Fruit fly (Drosophila melanogaster) whole organism, embryonic: Measurements from ENCODE around the gene ab.

Experiments
- Abd-B ChIP-seq: fragments of 200-800 bp; sonication (Bioruptor generic); optimal IDR thresholded peaks from 2 replicates; lab custom pipeline; 2018; ENCODE audit warnings: missing biosample characterization, mild to moderate bottlenecking, missing genetic modification characterization, moderate library complexity
- CG11504 ChIP-seq: fragments of 200-800 bp; sonication (Bioruptor generic); optimal IDR thresholded peaks from 3 replicates; lab custom pipeline; 2019; ENCODE audit warnings: missing biosample characterization, mild to moderate bottlenecking, missing genetic modification characterization, moderate library complexity
- CG13775 ChIP-seq: fragments of 200-800 bp; sonication (Bioruptor generic); optimal IDR thresholded peaks from 3 replicates; lab custom pipeline; 2017; ENCODE audit warnings: missing biosample characterization, mild to moderate bottlenecking, missing genetic modification characterization
- CG14710 ChIP-seq: fragments of 200-800 bp; sonication (Bioruptor generic); optimal IDR thresholded peaks from 3 replicates; lab custom pipeline; 2019; ENCODE audit warnings: missing biosample characterization, mild to moderate bottlenecking, missing genetic modification characterization, moderate library complexity
- CG15479 ChIP-seq: fragments of 200-800 bp; sonication (Bioruptor generic); optimal IDR thresholded peaks from 3 replicates; lab custom pipeline; 2019; ENCODE audit warnings: missing biosample characterization, mild to moderate bottlenecking, missing genetic modification characterization, moderate library complexity
- CG16779 ChIP-seq: fragments of 200-800 bp; sonication (Bioruptor generic); IDR thresholded peaks from 2 replicates; pipeline ENCODE4 v1.3.6; 2022; ENCODE audit warnings: missing biosample characterization, missing genetic modification characterization
- CG17328 ChIP-seq: fragments of 200-800 bp; sonication (Bioruptor generic); IDR thresholded peaks from 2 replicates; pipeline ENCODE4 v1.3.6; 2022; ENCODE audit warnings: missing biosample characterization, missing genetic modification characterization
- CG18599 ChIP-seq: fragments of 200-800 bp; sonication (Bioruptor generic); optimal IDR thresholded peaks from 3 replicates; lab custom pipeline; 2017; ENCODE audit warnings: missing biosample characterization, missing genetic modification characterization, mild to moderate bottlenecking, moderate library complexity, missing genetic modification reagents
- CG30403 ChIP-seq: fragments of 200-800 bp; sonication (Bioruptor generic); optimal IDR thresholded peaks from 3 replicates; lab custom pipeline; 2016; ENCODE audit warnings: missing biosample characterization, missing genetic modification characterization
- CG4282 ChIP-seq: fragments of 200-800 bp; sonication (Bioruptor generic); optimal IDR thresholded peaks from 2 replicates; lab custom pipeline; 2016; ENCODE audit warnings: missing biosample characterization, missing genetic modification characterization
- CG4328 ChIP-seq: fragments of 200-800 bp; sonication (Bioruptor generic); optimal IDR thresholded peaks from 3 replicates; lab custom pipeline; 2017; ENCODE audit warnings: missing biosample characterization, missing genetic modification reagents, missing genetic modification characterization
- CG4617 ChIP-seq: fragments of 200-800 bp; sonication (Bioruptor generic); optimal IDR thresholded peaks from 3 replicates; lab custom pipeline; 2016; ENCODE audit warnings: missing biosample characterization, missing genetic modification characterization, borderline replicate concordance
- CG6654 ChIP-seq: fragments of 200-800 bp; sonication (Bioruptor generic); optimal IDR thresholded peaks from 2 replicates; lab custom pipeline; 2017; ENCODE audit warnings: missing biosample characterization, mild to moderate bottlenecking, missing genetic modification characterization
- CTCF ChIP-seq: fragments of 200-800 bp; sonication (Bioruptor generic); optimal IDR thresholded peaks from 2 replicates; lab custom pipeline; 2017; ENCODE audit warnings: missing biosample characterization, mild to moderate bottlenecking, missing genetic modification characterization, moderate library complexity
- Dip3 ChIP-seq: fragments of 200-800 bp; sonication (Bioruptor generic); optimal IDR thresholded peaks from 3 replicates; lab custom pipeline; 2016; ENCODE audit warnings: missing biosample characterization, missing genetic modification characterization
- E2f2 ChIP-seq: fragments of 200-800 bp; sonication (Bioruptor generic); IDR thresholded peaks from 2 replicates; pipeline ENCODE4 v1.3.6; 2022; ENCODE audit warnings: missing biosample characterization, missing genetic modification characterization
- H15 ChIP-seq: fragments of 200-800 bp; sonication (Bioruptor generic); IDR thresholded peaks from 3 replicates; pipeline ENCODE4 v1.3.6; 2022; ENCODE audit warnings: missing biosample characterization, missing genetic modification characterization
- Hr78 ChIP-seq, 2 experiments: fragments of 200-800 bp in 1 of 2; fragments of >200 bp in 1 of 2; sonication (Bioruptor generic) in 1 of 2; optimal IDR thresholded peaks; 2 replicates each; lab custom pipeline; 2017 to 2019; ENCODE audit warnings: missing biosample characterization in 2 of 2, missing genetic modification characterization in 2 of 2, mild to moderate bottlenecking in 1 of 2, moderate library complexity in 1 of 2
- Lhr ChIP-seq: fragments of 200-800 bp; sonication (Bioruptor generic); optimal IDR thresholded peaks from 3 replicates; lab custom pipeline; 2017; ENCODE audit warnings: mild to moderate bottlenecking, missing biosample characterization, missing genetic modification reagents, missing genetic modification characterization
- MESR4 ChIP-seq: fragments of 200-800 bp; sonication (Bioruptor generic); optimal IDR thresholded peaks from 2 replicates; lab custom pipeline; 2018; ENCODE audit warnings: missing biosample characterization, mild to moderate bottlenecking, missing genetic modification characterization, moderate library complexity
- Mad ChIP-seq: fragments of 200-800 bp; sonication (Bioruptor generic); optimal IDR thresholded peaks from 2 replicates; lab custom pipeline; 2016; ENCODE audit warnings: missing biosample characterization, missing genetic modification characterization
- NC2α ChIP-seq: fragments of 200-800 bp; sonication (Bioruptor generic); optimal IDR thresholded peaks from 2 replicates; lab custom pipeline; 2016; ENCODE audit warnings: missing biosample characterization, missing genetic modification characterization
- Oli ChIP-seq: fragments of 200-800 bp; sonication (Bioruptor generic); optimal IDR thresholded peaks from 2 replicates; lab custom pipeline; 2018; ENCODE audit warnings: missing biosample characterization, mild to moderate bottlenecking, missing genetic modification characterization, moderate library complexity
- Side ChIP-seq: fragments of 200-800 bp; sonication (Bioruptor generic); optimal IDR thresholded peaks from 2 replicates; lab custom pipeline; 2016; ENCODE audit warnings: missing biosample characterization, missing genetic modification characterization
- caup ChIP-seq: fragments of 200-800 bp; sonication (Bioruptor generic); optimal IDR thresholded peaks from 3 replicates; lab custom pipeline; 2017; ENCODE audit warnings: missing biosample characterization, mild to moderate bottlenecking, missing genetic modification characterization, moderate library complexity; ENCODE audit not compliant: severe bottlenecking
- dmrt11E ChIP-seq: fragments of 200-800 bp; sonication (Bioruptor generic); optimal IDR thresholded peaks from 3 replicates; lab custom pipeline; 2018; ENCODE audit warnings: missing biosample characterization, mild to moderate bottlenecking, missing genetic modification characterization, moderate library complexity
- en ChIP-seq: fragments of 200-800 bp; sonication (Bioruptor generic); optimal IDR thresholded peaks from 2 replicates; lab custom pipeline; 2016; ENCODE audit warnings: missing biosample characterization, missing genetic modification characterization
- fd64A ChIP-seq: fragments of 200-800 bp; sonication (Bioruptor generic); optimal IDR thresholded peaks from 3 replicates; lab custom pipeline; 2018; ENCODE audit warnings: missing biosample characterization, mild to moderate bottlenecking, missing genetic modification characterization
- gem ChIP-seq: fragments of 200-800 bp; sonication (Bioruptor generic); optimal IDR thresholded peaks from 2 replicates; lab custom pipeline; 2019; ENCODE audit warnings: missing biosample characterization, mild to moderate bottlenecking, missing genetic modification characterization, moderate library complexity
- gfzf ChIP-seq: fragments of 200-800 bp; sonication (Bioruptor generic); optimal IDR thresholded peaks from 2 replicates; lab custom pipeline; 2016; ENCODE audit warnings: missing biosample characterization, mild to moderate bottlenecking, missing genetic modification characterization, moderate library complexity
- lbe ChIP-seq: fragments of 200-800 bp; sonication (Bioruptor generic); optimal IDR thresholded peaks from 2 replicates; lab custom pipeline; 2016; ENCODE audit warnings: missing biosample characterization, mild to moderate bottlenecking, missing genetic modification characterization
- mirr ChIP-seq: fragments of 200-800 bp; sonication (Bioruptor generic); optimal IDR thresholded peaks from 3 replicates; lab custom pipeline; 2018; ENCODE audit warnings: missing biosample characterization, mild to moderate bottlenecking, missing genetic modification characterization
- nerfin-1 ChIP-seq: fragments of 200-800 bp; sonication (Bioruptor generic); optimal IDR thresholded peaks from 3 replicates; lab custom pipeline; 2019; ENCODE audit warnings: missing biosample characterization, mild to moderate bottlenecking, missing genetic modification characterization, moderate library complexity
- nom ChIP-seq: fragments of 200-800 bp; sonication (Bioruptor generic); optimal IDR thresholded peaks from 2 replicates; lab custom pipeline; 2017; ENCODE audit warnings: missing biosample characterization, missing genetic modification characterization, mild to moderate bottlenecking, moderate library complexity, missing genetic modification reagents
- pb ChIP-seq: fragments of 200-800 bp; sonication (Bioruptor generic); optimal IDR thresholded peaks from 3 replicates; lab custom pipeline; 2016; ENCODE audit warnings: missing biosample characterization, missing genetic modification characterization
- phol ChIP-seq: fragments of 200-800 bp; sonication (Bioruptor generic); optimal IDR thresholded peaks from 3 replicates; lab custom pipeline; 2018; ENCODE audit warnings: missing biosample characterization, mild to moderate bottlenecking, missing genetic modification characterization, moderate library complexity
- pita ChIP-seq: fragments of 200-800 bp; sonication (Bioruptor generic); optimal IDR thresholded peaks from 2 replicates; lab custom pipeline; 2017; ENCODE audit warnings: missing biosample characterization, mild to moderate bottlenecking, missing genetic modification characterization
- schlank ChIP-seq: fragments of 200-800 bp; sonication (Bioruptor generic); optimal IDR thresholded peaks from 2 replicates; lab custom pipeline; 2018; ENCODE audit warnings: missing biosample characterization, mild to moderate bottlenecking, missing genetic modification characterization
- sens ChIP-seq: fragments of 200-800 bp; sonication (Bioruptor generic); peaks from one replicate; lab custom pipeline; 2016; ENCODE audit warnings: missing biosample characterization, missing genetic modification characterization
- sens-2 ChIP-seq: fragments of 200-800 bp; sonication (Bioruptor generic); IDR thresholded peaks from 2 replicates; pipeline ENCODE4 v1.3.6; 2022; ENCODE audit warnings: missing biosample characterization, missing genetic modification characterization
- stwl ChIP-seq: fragments of 200-800 bp; sonication (Bioruptor generic); optimal IDR thresholded peaks from 3 replicates; lab custom pipeline; 2018; ENCODE audit warnings: missing biosample characterization, mild to moderate bottlenecking, missing genetic modification characterization, moderate library complexity
- toy ChIP-seq: fragments of 200-800 bp; sonication (Bioruptor generic); IDR thresholded peaks from 2 replicates; pipeline ENCODE4 v1.3.6; 2022; ENCODE audit warnings: missing biosample characterization, missing genetic modification characterization
- trem ChIP-seq: fragments of 200-800 bp; optimal IDR thresholded peaks from 3 replicates; lab custom pipeline; 2019; ENCODE audit warnings: missing biosample characterization, mild to moderate bottlenecking, missing genetic modification characterization, moderate library complexity
- wor ChIP-seq: fragments of 200-800 bp; sonication (Bioruptor generic); IDR thresholded peaks from 2 replicates; pipeline ENCODE4 v1.3.6; 2022; ENCODE audit warnings: missing biosample characterization, missing genetic modification characterization

ab gene

DNA sequence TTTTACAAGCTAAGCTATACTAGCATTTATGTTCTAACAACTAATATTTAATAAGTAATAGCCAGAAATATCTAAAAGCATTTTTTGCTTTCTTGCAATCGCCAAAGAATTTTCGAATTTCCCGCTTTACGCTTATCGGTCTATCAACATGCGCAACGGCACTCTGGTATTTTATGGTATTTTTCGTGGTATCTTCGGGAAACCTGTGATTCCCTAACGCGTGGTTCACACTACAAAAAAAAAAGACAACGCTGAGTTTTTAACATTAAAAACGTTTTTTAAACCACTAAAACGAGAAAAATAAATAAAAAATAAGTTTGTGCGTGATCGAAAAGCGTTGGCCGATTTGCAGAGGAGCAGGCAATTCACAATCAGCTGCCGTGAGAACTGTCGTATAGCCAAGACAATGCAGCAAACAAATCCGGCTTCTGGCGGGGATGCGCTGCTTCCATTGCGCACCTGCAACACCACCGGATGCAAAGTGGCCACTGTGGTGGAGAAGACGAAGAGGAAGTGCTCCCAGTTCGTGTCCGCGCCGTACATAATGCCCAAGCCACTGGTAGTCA, 31.6 kb upstream of the ab start, which contains the start of gene Boh2 (continued):
- TF ChIP-seq CG15479 (GFP tag; lab: Kevin White, UChicago) (peak; percentile 58), phol (tag; lab: Kevin White, UChicago) (peak; percentile 8), Hr78 (GFP tag; optimal IDR thresholded peaks at IDR 0.05; lab: Kevin White, UChicago) (no peak), CG13775 (GFP tag; lab: Kevin White, UChicago) (no peak), fd64A (GFP tag; lab: Kevin White, UChicago) (no peak), CG14710 (peak; percentile 26), E2f2 (peak; percentile 93), CG16779 (GFP tag; lab: Robert Waterston, UW) (no peak), Dip3 (GFP tag; lab: Kevin White, UChicago) (no peak), CG4282 (GFP tag; lab: Kevin White, UChicago) (no peak), stwl (tag; lab: Kevin White, UChicago) (peak; percentile 72), MESR4 (GFP tag; lab: Kevin White, UChicago) (peak; percentile 47), trem (peak; percentile 25), Side (GFP tag; lab: Kevin White, UChicago) (no peak), CG18599 (GFP tag; lab: Kevin White, UChicago) (no peak), nerfin-1 (tag; lab: Kevin White, UChicago) (peak; percentile 33), mirr (GFP tag; lab: Kevin White, UChicago) (no peak), sens (GFP tag; lab: Kevin White, UChicago) (peak; percentile 69), CG4328 (no peak), CTCF (peak; percentile 7), sens-2 (GFP tag; lab: Robert Waterston, UW) (no peak), schlank (tag; lab: Kevin White, UChicago) (no peak), NC2α (GFP tag; lab: Kevin White, UChicago) (no peak), Abd-B (GFP tag; lab: Kevin White, UChicago) (no peak), caup (no peak), lbe (no peak), CG17328 (no peak), pb (no peak), CG30403 (GFP tag; lab: Kevin White, UChicago) (no peak), H15 (GFP tag; lab: Robert Waterston, UW) (no peak), CG4617 (GFP tag; lab: Kevin White, UChicago) (peak; percentile 81), Lhr (GFP tag; lab: Kevin White, UChicago) (no peak), CG11504 (peak; percentile 19), CG6654 (GFP tag; lab: Kevin White, UChicago) (no peak), toy (GFP tag; lab: Robert Waterston, UW) (no peak), gfzf (GFP tag; lab: Kevin White, UChicago) (peak; percentile 85), Mad (GFP tag; lab: Kevin White, UChicago) (no peak)

DNA sequence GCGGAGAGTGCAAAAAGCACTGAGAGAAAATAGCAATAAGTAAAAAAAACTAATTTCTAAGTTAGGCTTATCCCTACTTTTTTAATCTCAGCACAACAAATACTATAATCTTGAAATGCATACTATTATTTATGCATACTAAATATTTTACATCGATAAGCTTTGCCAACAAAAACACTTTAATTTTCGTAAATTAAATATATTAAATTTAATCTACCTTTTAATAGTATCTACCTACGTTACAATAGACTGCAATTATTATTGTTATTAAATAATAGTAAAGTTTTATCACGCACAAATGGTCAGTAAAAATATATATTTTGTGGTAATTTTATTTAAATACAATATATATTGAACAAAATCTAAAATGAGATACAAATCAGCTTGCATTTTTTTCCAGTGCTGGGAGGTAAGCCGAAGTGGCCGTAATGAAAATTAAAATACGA, 28.3 kb upstream of the ab start:
- peak; percentile 23 for TF ChIP-seq dmrt11E (tag; lab: Kevin White, UChicago)
- TF ChIP-seq en (GFP tag; lab: Kevin White, UChicago): no peak
- TF ChIP-seq Oli (tag; lab: Kevin White, UChicago): peak; percentile 9
- TF ChIP-seq pita (GFP tag; lab: Kevin White, UChicago): no peak
- TF ChIP-seq gem: peak; percentile 10
- TF ChIP-seq wor: no peak
- TF ChIP-seq lbe: peak; percentile 18
- peak; percentile 28 for TF ChIP-seq CG11504
- TF ChIP-seq nom (GFP tag; lab: Kevin White, UChicago): peak; percentile 50
- TF ChIP-seq, all 482 proteins: peak for 6
